Worm (Caenorhabditis elegans): Measurements from ENCODE around the gene Y116A8B.4.

DNA sequence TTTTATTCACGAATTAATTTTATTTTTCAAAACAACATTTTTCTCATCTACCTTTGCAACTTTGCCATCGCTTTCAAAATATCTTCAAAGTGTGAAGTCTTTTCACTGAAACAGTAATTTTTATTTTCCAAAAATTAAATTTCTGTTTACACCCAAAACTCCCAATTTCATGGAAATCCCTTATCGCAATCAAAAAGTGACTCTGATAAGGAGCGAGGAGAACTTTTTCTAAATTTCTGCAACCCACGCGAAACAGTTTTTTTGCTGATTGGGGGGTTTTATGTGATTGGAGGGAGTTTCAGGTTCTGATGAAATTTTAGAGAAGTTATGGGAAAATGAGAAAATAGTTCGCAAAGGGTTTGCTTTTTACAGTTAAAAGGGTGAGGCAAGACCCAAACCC lies 44.0 kb upstream of the Y116A8B.4 start:
- TF ChIP-seq T22C8.4 (GFP tag; IDR thresholded peaks at IDR 0.05) (no peak), med-1 (GFP tag; optimal IDR thresholded peaks at IDR 0.05; ENCODE audit: insufficient read depth) (no peak), cog-1 (tag; optimal IDR thresholded peaks at IDR 0.05) (no peak), klf-2 (GFP tag; conservative IDR thresholded peaks at IDR 0.05) (no peak), tab-1 (GFP tag; IDR thresholded peaks at IDR 0.05) (no peak), flt-1 (GFP tag; IDR thresholded peaks at IDR 0.05) (no peak)

Data from whole organism, midembryonic.